Fruit fly (Drosophila melanogaster): ENCODE data around the gene CG42853.

CG42853 gene

DNA sequence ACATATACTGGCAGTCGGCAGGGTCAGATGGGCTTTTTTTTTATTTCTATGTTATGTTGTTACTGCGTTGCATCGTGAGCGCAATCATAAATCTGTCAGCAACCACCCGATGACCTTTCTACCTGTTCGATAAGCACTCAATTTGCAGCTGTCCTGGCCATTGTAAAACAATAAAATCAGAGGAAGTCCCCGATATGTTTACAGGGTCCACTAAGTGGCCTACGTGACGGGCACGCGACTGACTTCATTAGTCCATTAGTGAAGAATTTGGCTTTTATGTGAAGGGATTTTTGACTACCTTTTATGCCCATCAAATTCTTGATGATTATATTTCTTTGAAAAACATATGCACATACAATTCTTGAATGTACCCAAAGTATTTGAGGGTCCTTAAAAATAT lies 16.5 kb upstream of the CG42853 start:
- TF ChIP-seq dan (GFP tag; IDR thresholded peaks at IDR 0.05) (no peak), CG2129 (GFP tag; IDR thresholded peaks at IDR 0.05; ENCODE audit: partially characterized antibody) (no peak), chn (GFP tag; optimal IDR thresholded peaks at IDR 0.05) (no peak), hth (optimal IDR thresholded peaks at IDR 0.05) (no peak), CG8290 (GFP tag; optimal IDR thresholded peaks at IDR 0.05) (no peak), CG8290 (tag; optimal IDR thresholded peaks at IDR 0.05) (no peak), CG15479 (GFP tag; optimal IDR thresholded peaks at IDR 0.05) (peak; percentile 40), CG12236 (GFP tag; optimal IDR thresholded peaks at IDR 0.05) (no peak), gt (GFP tag; IDR thresholded peaks at IDR 0.05) (no peak), Ptx1 (GFP tag; IDR thresholded peaks at IDR 0.05) (no peak), zen (tag; optimal IDR thresholded peaks at IDR 0.05) (peak; percentile 84), run (tag; optimal IDR thresholded peaks at IDR 0.05) (no peak), tll (GFP tag; optimal IDR thresholded peaks at IDR 0.05) (peak in 1 of 2 experiments; percentile 77), MESR4 (GFP tag; optimal IDR thresholded peaks at IDR 0.05) (no peak), ac (GFP tag; optimal IDR thresholded peaks at IDR 0.05) (peak; percentile 40), scrt (GFP tag; optimal IDR thresholded peaks at IDR 0.05) (no peak), cad (GFP tag; optimal IDR thresholded peaks at IDR 0.05) (peak; percentile 96), danr (GFP tag; IDR thresholded peaks at IDR 0.05) (no peak)

DNA sequence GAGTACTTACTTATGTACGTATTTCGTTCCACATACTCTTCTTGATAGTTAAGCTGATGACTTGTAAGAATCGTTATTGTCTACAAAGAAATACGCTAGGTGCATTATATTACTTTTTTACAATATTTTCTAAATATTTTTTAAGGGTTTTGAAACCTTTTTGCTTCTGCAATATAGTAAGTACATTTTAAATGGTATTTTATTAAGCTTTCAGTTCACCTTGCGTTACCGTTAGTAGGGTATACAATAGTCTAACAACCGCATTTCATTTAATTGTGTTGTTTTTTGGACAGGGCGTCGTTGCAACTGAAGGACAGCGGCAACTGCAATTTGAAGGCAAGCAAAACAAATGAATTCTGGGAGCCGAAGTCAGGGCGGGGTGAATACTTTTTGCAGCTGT lies 15.4 kb upstream of the CG42853 start:
- TF ChIP-seq seq (GFP tag; IDR thresholded peaks at IDR 0.05) = no peak
- TF ChIP-seq sens (GFP tag) = peak; percentile 32
- TF ChIP-seq D19A (tag; optimal IDR thresholded peaks at IDR 0.05) = peak; percentile 73
- 0 out of 2 replicates have a peak, but pooled peaks have one; percentile 6 for TF ChIP-seq Xrp1 (GFP tag; IDR thresholded peaks at IDR 0.05)
- no peak for TF ChIP-seq sna (GFP tag; IDR thresholded peaks at IDR 0.05; ENCODE audit: partially characterized antibody)
- TF ChIP-seq CG4617 (GFP tag; optimal IDR thresholded peaks at IDR 0.05; ENCODE audit: borderline replicate concordance) = no peak

DNA sequence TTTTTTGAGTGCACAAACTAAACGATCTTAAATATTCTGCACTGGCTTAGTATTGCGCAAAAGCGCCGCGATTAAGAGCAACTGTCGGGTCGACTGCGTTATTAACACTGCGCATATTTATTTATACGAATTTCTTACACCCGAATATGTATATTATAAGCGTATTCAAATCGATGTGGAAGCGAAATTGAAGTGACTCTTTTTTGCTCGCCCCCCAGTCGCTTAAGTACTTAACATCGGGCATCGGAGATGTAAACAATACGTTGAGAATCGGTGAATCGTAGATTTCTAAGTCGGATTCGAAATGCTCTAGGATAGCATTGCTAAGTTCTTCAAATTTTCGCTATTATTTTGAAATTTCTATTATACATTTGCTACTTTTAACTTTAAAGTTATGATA lies 10.8 kb upstream of the CG42853 start, which contains the start of gene Cyp312a1:
Cyp312a1 (minus strand) TSS at position 101 of the 400 bp plus-strand sequence.
- TF ChIP-seq D (optimal IDR thresholded peaks at IDR 0.05) = no peak
- no peak for TF ChIP-seq D (GFP tag; optimal IDR thresholded peaks at IDR 0.05)
- TF ChIP-seq lbe (GFP tag; optimal IDR thresholded peaks at IDR 0.05) = no peak
- no peak for TF ChIP-seq CG17802 (tag; optimal IDR thresholded peaks at IDR 0.05)
- no peak for TF ChIP-seq CG14441 (GFP tag; IDR thresholded peaks at IDR 0.05)
- no peak for TF ChIP-seq CG14050 (GFP tag; IDR thresholded peaks at IDR 0.05)
- TF ChIP-seq CG9817 (tag; optimal IDR thresholded peaks at IDR 0.05) = no peak
- TF ChIP-seq CG34376 (GFP tag; optimal IDR thresholded peaks at IDR 0.05) = no peak
- no peak for TF ChIP-seq CG17568 (GFP tag; optimal IDR thresholded peaks at IDR 0.05)
- TF ChIP-seq esg (GFP tag; conservative IDR thresholded peaks at IDR 0.05) = no peak
- TF ChIP-seq schlank (tag; optimal IDR thresholded peaks at IDR 0.05) = no peak
- TF ChIP-seq CG1603 (tag; optimal IDR thresholded peaks at IDR 0.05) = no peak
- no peak for TF ChIP-seq CG12219 (GFP tag; optimal IDR thresholded peaks at IDR 0.05)
- TF ChIP-seq sqz (GFP tag; optimal IDR thresholded peaks at IDR 0.05) = no peak
- TF ChIP-seq exex (tag; optimal IDR thresholded peaks at IDR 0.05) = no peak
- TF ChIP-seq CG11247 (GFP tag; IDR thresholded peaks at IDR 0.05) = no peak
- no peak for TF ChIP-seq CG7963 (GFP tag; IDR thresholded peaks at IDR 0.05; ENCODE audit: partially characterized antibody)
- no peak for TF ChIP-seq Spps (tag; optimal IDR thresholded peaks at IDR 0.05)
- no peak for TF ChIP-seq NC2β (GFP tag; optimal IDR thresholded peaks at IDR 0.05)
- TF ChIP-seq CG31365 (tag; optimal IDR thresholded peaks at IDR 0.05) = no peak
- TF ChIP-seq Dad (GFP tag; optimal IDR thresholded peaks at IDR 0.05) = no peak

Data from whole organism, embryonic.